Fruit fly (Drosophila melanogaster): ENCODE data around the gene polo.

dm6 chr3L:20347762-20348580, 38.5 kb downstream of the polo start, which contains the start of the genes Rbbp5 and eRF1:
- TF ChIP-seq CG3919 (GFP tag; optimal IDR thresholded peaks at IDR 0.05) = peak; percentile 73
- TF ChIP-seq acj6 (GFP tag; optimal IDR thresholded peaks at IDR 0.05) = peak; percentile 76
- peak; percentile 45; the same call in 1 of the 2 replicates for TF ChIP-seq CG11294 (GFP tag; IDR thresholded peaks at IDR 0.05)
- peak; percentile 36 for TF ChIP-seq CG8319 (GFP tag; optimal IDR thresholded peaks at IDR 0.05)
- TF ChIP-seq CG6808 (GFP tag; optimal IDR thresholded peaks at IDR 0.05) = no peak
- peak; percentile 63 for TF ChIP-seq CG6854 (GFP tag; optimal IDR thresholded peaks at IDR 0.05)
- TF ChIP-seq spab (GFP tag; optimal IDR thresholded peaks at IDR 0.05) = no peak
- peak; percentile 34 for TF ChIP-seq CG10669 (GFP tag; optimal IDR thresholded peaks at IDR 0.05)
